Fruit fly (Drosophila melanogaster) whole organism, adult: Measurements from ENCODE around the gene CG8677.

Source experiments
- CG12768 ChIP-seq: fragments of 200-800 bp; sonication (Bioruptor generic); optimal IDR thresholded peaks from 2 replicates; lab custom pipeline; 2017; ENCODE audit warnings: missing biosample characterization, missing genetic modification characterization, mild to moderate bottlenecking, moderate library complexity, missing genetic modification reagents
- CG14711 ChIP-seq: fragments of 200-800 bp; sonication (Bioruptor generic); optimal IDR thresholded peaks from 2 replicates; lab custom pipeline; 2018; ENCODE audit warnings: missing biosample characterization, mild to moderate bottlenecking, missing genetic modification characterization, moderate library complexity
- CG7101 ChIP-seq: fragments of 200-800 bp; sonication (Bioruptor generic); optimal IDR thresholded peaks from 2 replicates; lab custom pipeline; 2018; ENCODE audit warnings: missing biosample characterization, mild to moderate bottlenecking, missing genetic modification characterization, moderate library complexity
- bab1 ChIP-seq: fragments of 200-800 bp; sonication (Bioruptor generic); optimal IDR thresholded peaks from 3 replicates; lab custom pipeline; 2019; ENCODE audit warnings: missing biosample characterization, mild to moderate bottlenecking, missing genetic modification characterization, moderate library complexity

- TF ChIP-seq CG14711 (tag; lab: Kevin White, UChicago) (no peak), CG12768 (no peak), CG7101 (tag; lab: Kevin White, UChicago) (no peak), bab1 (no peak)
These were observed 20.8 kb upstream of the CG8677 start, which contains the start of gene CG31624 for dm6 chr2L:21200275-21200674.
